Fruit fly (Drosophila melanogaster) whole organism: ENCODE measurements around the gene lmgA.

Experiments used
- CG8478 ChIP-seq: fragments of >200 bp; optimal IDR thresholded peaks from 2 replicates; lab custom pipeline; 2018; ENCODE audit warnings: inconsistent platforms
- Dll ChIP-seq: fragments of >200 bp; optimal IDR thresholded peaks from 2 replicates; lab custom pipeline; 2017
- EcR ChIP-seq, 2 experiments: fragments of >200 bp; optimal IDR thresholded peaks; 2 replicates each; lab custom pipeline; 2017; ENCODE audit warnings: missing biosample characterization in 2 of 2, missing genetic modification characterization in 2 of 2, missing genetic modification reagents in 2 of 2
- pan ChIP-seq: fragments of >200 bp; optimal IDR thresholded peaks from 2 replicates; lab custom pipeline; 2017
- psq ChIP-seq: fragments of >200 bp; optimal IDR thresholded peaks from 2 replicates; lab custom pipeline; 2017
- usp ChIP-seq: fragments of >200 bp; optimal IDR thresholded peaks from 2 replicates; lab custom pipeline; 2017; ENCODE audit warnings: missing biosample characterization, missing genetic modification characterization, mixed read lengths

- TF ChIP-seq Dll: no peak
- no peak for TF ChIP-seq CG8478 (lab: Kevin White, UChicago)
- no peak for TF ChIP-seq usp
- no peak for TF ChIP-seq pan (lab: Kevin White, UChicago)
- TF ChIP-seq psq: no peak
- TF ChIP-seq EcR (GFP tag; optimal IDR thresholded peaks at IDR 0.05; lab: Kevin White, UChicago): no peak
Measured at dm6 chr2L:8552472-8552871, 24.1 kb upstream of the lmgA start.
